Fruit fly (Drosophila melanogaster) whole organism, embryonic: ENCODE measurements around the gene CG3348.
A peak's percentile ranks its signal among the peaks of the same experiment; 100 is the strongest.

Source experiments
- Atf3 ChIP-seq: fragments of 200-800 bp; sonication (Bioruptor generic); optimal IDR thresholded peaks from 3 replicates; lab custom pipeline; 2016; ENCODE audit warnings: missing biosample characterization, missing genetic modification characterization
- B-H1 ChIP-seq: fragments of 200-800 bp; sonication (Bioruptor generic); IDR thresholded peaks from 3 replicates; pipeline ENCODE4 v1.3.6; 2022; ENCODE audit warnings: missing biosample characterization, missing genetic modification characterization
- B-H2 ChIP-seq: fragments of 200-800 bp; sonication (Bioruptor generic); optimal IDR thresholded peaks from 2 replicates; lab custom pipeline; 2018; ENCODE audit warnings: missing biosample characterization, mild to moderate bottlenecking, missing genetic modification characterization
- BtbVII ChIP-seq: fragments of 200-800 bp; sonication (Bioruptor generic); optimal IDR thresholded peaks from 3 replicates; lab custom pipeline; 2017; ENCODE audit warnings: missing biosample characterization, mild to moderate bottlenecking, missing genetic modification characterization
- CG10543 ChIP-seq: fragments of 200-800 bp; sonication (Bioruptor generic); optimal IDR thresholded peaks from 3 replicates; lab custom pipeline; 2017; ENCODE audit warnings: missing biosample characterization, mild to moderate bottlenecking, missing genetic modification characterization, moderate library complexity
- CG13123 ChIP-seq: fragments of 200-800 bp; sonication (Bioruptor generic); optimal IDR thresholded peaks from 2 replicates; lab custom pipeline; 2016; ENCODE audit warnings: missing biosample characterization, missing genetic modification characterization
- CG14667 ChIP-seq: fragments of 200-800 bp; sonication (Bioruptor generic); IDR thresholded peaks from 2 replicates; pipeline ENCODE4 v1.3.6; 2022; ENCODE audit warnings: missing biosample characterization, missing genetic modification characterization
- CG14710 ChIP-seq: fragments of 200-800 bp; sonication (Bioruptor generic); optimal IDR thresholded peaks from 3 replicates; lab custom pipeline; 2019; ENCODE audit warnings: missing biosample characterization, mild to moderate bottlenecking, missing genetic modification characterization, moderate library complexity
- CG15269 ChIP-seq: fragments of 200-800 bp; sonication (Bioruptor generic); optimal IDR thresholded peaks from 2 replicates; lab custom pipeline; 2018; ENCODE audit warnings: missing biosample characterization, mild to moderate bottlenecking, missing genetic modification characterization, moderate library complexity
- CG16863 ChIP-seq: fragments of 200-800 bp; sonication (Bioruptor generic); optimal IDR thresholded peaks from 3 replicates; lab custom pipeline; 2016; ENCODE audit warnings: missing biosample characterization, missing genetic modification characterization
- CG17612 ChIP-seq: fragments of 200-800 bp; sonication (Bioruptor generic); IDR thresholded peaks from 2 replicates; pipeline ENCODE4 v1.3.6; 2022; ENCODE audit warnings: missing biosample characterization, missing genetic modification characterization
- CG1792 ChIP-seq: fragments of 200-800 bp; sonication (Bioruptor generic); optimal IDR thresholded peaks from 2 replicates; lab custom pipeline; 2016; ENCODE audit warnings: missing biosample characterization, missing genetic modification characterization
- CG18764 ChIP-seq: fragments of 200-800 bp; sonication (Bioruptor generic); optimal IDR thresholded peaks from 3 replicates; lab custom pipeline; 2016; ENCODE audit warnings: missing biosample characterization, missing genetic modification characterization
- CG2129 ChIP-seq: fragments of 200-800 bp; sonication (Bioruptor generic); IDR thresholded peaks from 2 replicates; pipeline ENCODE4 v1.3.6; 2022; ENCODE audit warnings: missing biosample characterization, missing genetic modification characterization; ENCODE audit not compliant: partially characterized antibody
- CG31224 ChIP-seq: fragments of 200-800 bp; sonication (Bioruptor generic); IDR thresholded peaks from 2 replicates; pipeline ENCODE4 v1.3.6; 2022; ENCODE audit warnings: missing biosample characterization, missing genetic modification characterization
- CG33557 ChIP-seq: fragments of 200-800 bp; sonication (Bioruptor generic); optimal IDR thresholded peaks from 2 replicates; lab custom pipeline; 2019; ENCODE audit warnings: missing biosample characterization, mild to moderate bottlenecking, missing genetic modification characterization, moderate library complexity
- CG3726 ChIP-seq: fragments of 200-800 bp; sonication (Bioruptor generic); IDR thresholded peaks from 3 replicates; pipeline ENCODE4, ENCODE4 v1.3.6; 2022; ENCODE audit warnings: missing biosample characterization, missing genetic modification characterization
- CG6272 ChIP-seq: fragments of 200-800 bp; sonication (Bioruptor generic); IDR thresholded peaks from 2 replicates; pipeline ENCODE4 v1.3.6; 2022; ENCODE audit warnings: missing biosample characterization, missing genetic modification characterization
- CG6854 ChIP-seq: fragments of 200-800 bp; sonication (Bioruptor generic); optimal IDR thresholded peaks from 3 replicates; lab custom pipeline; 2017; ENCODE audit warnings: missing biosample characterization, mild to moderate bottlenecking, missing genetic modification characterization
- CG8290 ChIP-seq, 3 experiments: fragments of 200-800 bp; sonication (Bioruptor generic); optimal IDR thresholded peaks; 2 replicates each; lab custom pipeline; 2016 to 2019; ENCODE audit warnings: missing biosample characterization in 3 of 3, missing genetic modification characterization in 3 of 3, mild to moderate bottlenecking in 2 of 3, moderate library complexity in 1 of 3
- CG8388 ChIP-seq: fragments of 200-800 bp; sonication (Bioruptor generic); optimal IDR thresholded peaks from 2 replicates; lab custom pipeline; 2019; ENCODE audit warnings: missing biosample characterization, mild to moderate bottlenecking, missing genetic modification characterization, moderate library complexity
- MBD-R2 ChIP-seq: fragments of 200-800 bp; sonication (Bioruptor generic); IDR thresholded peaks from 2 replicates; pipeline ENCODE4 v1.3.6; 2022; ENCODE audit warnings: missing biosample characterization, missing genetic modification characterization
- MTF-1 ChIP-seq: fragments of 200-800 bp; sonication (Bioruptor generic); optimal IDR thresholded peaks from 2 replicates; lab custom pipeline; 2018; ENCODE audit warnings: missing biosample characterization, mild to moderate bottlenecking, missing genetic modification characterization, borderline replicate concordance
- PHDP ChIP-seq: fragments of 200-800 bp; sonication (Bioruptor generic); optimal IDR thresholded peaks from 3 replicates; lab custom pipeline; 2018; ENCODE audit warnings: missing biosample characterization, mild to moderate bottlenecking, missing genetic modification characterization, moderate library complexity
- TFAM ChIP-seq: fragments of 200-800 bp; sonication (Bioruptor generic); optimal IDR thresholded peaks from 2 replicates; lab custom pipeline; 2017; ENCODE audit warnings: missing biosample characterization, missing genetic modification characterization, inconsistent platforms
- Vsx1 ChIP-seq: fragments of 200-800 bp; sonication (Bioruptor generic); optimal IDR thresholded peaks from 2 replicates; lab custom pipeline; 2017; ENCODE audit warnings: missing biosample characterization, mild to moderate bottlenecking, missing genetic modification characterization, missing genetic modification reagents
- Xrp1 ChIP-seq: fragments of 200-800 bp; sonication (Bioruptor generic); IDR thresholded peaks from 2 replicates; pipeline ENCODE4 v1.3.6; 2022; ENCODE audit warnings: missing biosample characterization, missing genetic modification characterization
- ato ChIP-seq: fragments of 200-800 bp; sonication (Bioruptor generic); IDR thresholded peaks from 2 replicates; pipeline ENCODE4 v1.3.6; 2022; ENCODE audit warnings: missing biosample characterization, missing genetic modification characterization; ENCODE audit not compliant: partially characterized antibody
- corto ChIP-seq: fragments of 200-800 bp; sonication (Bioruptor generic); optimal IDR thresholded peaks from 2 replicates; lab custom pipeline; 2016; ENCODE audit warnings: missing biosample characterization, mild to moderate bottlenecking, missing genetic modification characterization, moderate library complexity
- crol ChIP-seq: fragments of 200-800 bp; sonication (Bioruptor generic); IDR thresholded peaks from 2 replicates; pipeline ENCODE4 v1.3.6; 2022; ENCODE audit warnings: missing biosample characterization, missing genetic modification characterization
- da ChIP-seq: fragments of 200-800 bp; sonication (Bioruptor generic); optimal IDR thresholded peaks from 2 replicates; lab custom pipeline; 2016; ENCODE audit warnings: missing biosample characterization, missing genetic modification characterization
- gcm ChIP-seq: fragments of 200-800 bp; sonication (Bioruptor generic); optimal IDR thresholded peaks from 2 replicates; lab custom pipeline; 2019; ENCODE audit warnings: missing biosample characterization, mild to moderate bottlenecking, missing genetic modification characterization, moderate library complexity
- gfzf ChIP-seq: fragments of 200-800 bp; sonication (Bioruptor generic); optimal IDR thresholded peaks from 2 replicates; lab custom pipeline; 2016; ENCODE audit warnings: missing biosample characterization, mild to moderate bottlenecking, missing genetic modification characterization, moderate library complexity
- hb ChIP-seq: fragments of 200-800 bp; sonication (Bioruptor generic); IDR thresholded peaks from 3 replicates; pipeline ENCODE4 v1.3.6; 2022; ENCODE audit warnings: missing biosample characterization, missing genetic modification characterization; ENCODE audit not compliant: partially characterized antibody
- insv ChIP-seq, 2 experiments: fragments of 200-800 bp; sonication (Bioruptor generic); optimal IDR thresholded peaks; 3 replicates each; lab custom pipeline; 2016 to 2018; ENCODE audit warnings: missing biosample characterization in 2 of 2, missing genetic modification characterization in 2 of 2
- kni ChIP-seq: fragments of 200-800 bp; sonication (Bioruptor generic); optimal IDR thresholded peaks from 3 replicates; lab custom pipeline; 2017; ENCODE audit warnings: mild to moderate bottlenecking, missing biosample characterization, missing genetic modification reagents, missing genetic modification characterization
- oc ChIP-seq: fragments of 200-800 bp; sonication (Bioruptor generic); optimal IDR thresholded peaks from 2 replicates; lab custom pipeline; 2018; ENCODE audit warnings: missing biosample characterization, mild to moderate bottlenecking, missing genetic modification characterization, moderate library complexity
- pita ChIP-seq: fragments of 200-800 bp; sonication (Bioruptor generic); optimal IDR thresholded peaks from 2 replicates; lab custom pipeline; 2017; ENCODE audit warnings: missing biosample characterization, mild to moderate bottlenecking, missing genetic modification characterization
- prd ChIP-seq, 3 experiments: fragments of >200 bp in 2 of 3; fragments of 200-800 bp in 1 of 3; sonication (Bioruptor generic) in 1 of 3; optimal IDR thresholded peaks in 2 of 3; IDR thresholded peaks in 1 of 3; 2 replicates in 2 of 3; 3 replicates in 1 of 3; pipeline versions ENCODE4 v1.3.6 to Lab custom; 2017 to 2022; ENCODE audit warnings: missing biosample characterization in 1 of 3, missing genetic modification characterization in 1 of 3
- pzg ChIP-seq: fragments of 200-800 bp; sonication (Bioruptor generic); optimal IDR thresholded peaks from 3 replicates; lab custom pipeline; 2018; ENCODE audit warnings: missing biosample characterization, mild to moderate bottlenecking, missing genetic modification characterization, moderate library complexity
- repo ChIP-seq: fragments of 200-800 bp; sonication (Bioruptor generic); optimal IDR thresholded peaks from 2 replicates; lab custom pipeline; 2016; ENCODE audit warnings: missing biosample characterization, missing genetic modification characterization
- sna ChIP-seq: fragments of 200-800 bp; sonication (Bioruptor generic); IDR thresholded peaks from 2 replicates; pipeline ENCODE4 v1.3.6; 2022; ENCODE audit warnings: missing biosample characterization, missing genetic modification characterization; ENCODE audit not compliant: partially characterized antibody
- sr ChIP-seq: fragments of 200-800 bp; sonication (Bioruptor generic); IDR thresholded peaks from 3 replicates; pipeline ENCODE4 v1.3.6; 2022; ENCODE audit warnings: missing biosample characterization, missing genetic modification characterization
- tap ChIP-seq: fragments of 200-800 bp; optimal IDR thresholded peaks from 3 replicates; lab custom pipeline; 2019; ENCODE audit warnings: missing biosample characterization, mild to moderate bottlenecking, missing genetic modification characterization, moderate library complexity
- unc-4 ChIP-seq: fragments of 200-800 bp; sonication (Bioruptor generic); IDR thresholded peaks from 2 replicates; pipeline ENCODE4 v1.3.6; 2022; ENCODE audit warnings: missing biosample characterization, missing genetic modification characterization; ENCODE audit not compliant: partially characterized antibody
- wor ChIP-seq: fragments of 200-800 bp; sonication (Bioruptor generic); IDR thresholded peaks from 2 replicates; pipeline ENCODE4 v1.3.6; 2022; ENCODE audit warnings: missing biosample characterization, missing genetic modification characterization
- yki ChIP-seq: fragments of >200 bp; optimal IDR thresholded peaks from 3 replicates; lab custom pipeline; 2018

CG3348 gene

dm6 chr3R:27281022-27281810 is 10.8 kb downstream of the CG3348 start (continued):
- TF ChIP-seq CG14710 (tag; lab: Kevin White, UChicago) (peak; percentile 72), MBD-R2 (peak; percentile 95), gcm (peak; percentile 90), CG10543 (GFP tag; lab: Kevin White, UChicago) (peak; percentile 90), CG16863 (GFP tag; lab: Kevin White, UChicago) (peak; percentile 94), CG14667 (GFP tag; lab: Robert Waterston, UW) (peak; percentile 95), da (peak; percentile 77), unc-4 (GFP tag; lab: Robert Waterston, UW) (peak; percentile 23), Atf3 (GFP tag; lab: Kevin White, UChicago) (peak; percentile 93), CG17612 (GFP tag; lab: Robert Waterston, UW) (peak; percentile 92), sr (peak; percentile 90), CG6272 (GFP tag; lab: Robert Waterston, UW) (peak; percentile 92), corto (GFP tag; lab: Kevin White, UChicago) (peak; percentile 80), CG6854 (peak; percentile 90), CG13123 (GFP tag; lab: Kevin White, UChicago) (peak; percentile 88), Xrp1 (GFP tag; lab: Robert Waterston, UW) (peak; percentile 98), CG8290 (GFP tag; optimal IDR thresholded peaks at IDR 0.05; lab: Kevin White, UChicago) (peak; percentile 72), CG8290 (tag; optimal IDR thresholded peaks at IDR 0.05; lab: Kevin White, UChicago) (peak in 1 of 2 experiments; percentile 100), pita (GFP tag; lab: Kevin White, UChicago) (no peak), yki (lab: Kevin White, UChicago) (peak; percentile 54), insv (GFP tag; optimal IDR thresholded peaks at IDR 0.05; lab: Kevin White, UChicago) (peak; percentile 28 to 41), B-H2 (GFP tag; lab: Kevin White, UChicago) (peak; percentile 73), CG18764 (GFP tag; lab: Kevin White, UChicago) (peak; percentile 91), MTF-1 (GFP tag; lab: Kevin White, UChicago) (peak; percentile 92), wor (GFP tag; lab: Robert Waterston, UW) (peak; percentile 93), B-H1 (GFP tag; lab: Robert Waterston, UW) (peak; percentile 95), repo (GFP tag; lab: Kevin White, UChicago) (peak; percentile 93), sna (GFP tag; lab: Robert Waterston, UW) (no peak), gfzf (GFP tag; lab: Kevin White, UChicago) (no peak), hb (0 out of 3 replicates have a peak, but pooled peaks have one; percentile 54), CG15269 (peak; percentile 97), pzg (GFP tag; lab: Kevin White, UChicago) (peak; percentile 39), prd (optimal IDR thresholded peaks at IDR 0.05; lab: Kevin White, UChicago) (no peak), prd (GFP tag; IDR thresholded peaks at IDR 0.05; lab: Robert Waterston, UW) (peak; percentile 97), CG33557 (peak; percentile 15), CG3726 (peak; percentile 96), crol (GFP tag; lab: Robert Waterston, UW) (peak; percentile 99), tap (peak; percentile 86), kni (peak; percentile 92), oc (tag; lab: Kevin White, UChicago) (peak; percentile 95), ato (0 out of 2 replicates have a peak, but pooled peaks have one; percentile 12), Vsx1 (peak; percentile 97), BtbVII (GFP tag; lab: Kevin White, UChicago) (peak; percentile 95), TFAM (GFP tag; lab: Kevin White, UChicago) (peak; percentile 82), CG8388 (GFP tag; lab: Kevin White, UChicago) (peak; percentile 90), CG2129 (GFP tag; lab: Robert Waterston, UW) (no peak), PHDP (tag; lab: Kevin White, UChicago) (peak; percentile 97), CG1792 (GFP tag; lab: Kevin White, UChicago) (peak; percentile 92), CG31224 (peak; percentile 93)
